Worm (Caenorhabditis elegans) whole organism, L4/young adult: ENCODE data around the gene basl-1.

Experiments used
- W03F9.2 ChIP-seq: fragments of 150-350 bp; optimal IDR thresholded peaks from 2 replicates; lab custom pipeline; 2014; ENCODE audit warnings: missing biosample characterization, missing genetic modification characterization
- dao-5 ChIP-seq: sonication (generic microtip); optimal IDR thresholded peaks from 2 replicates; lab custom pipeline; 2016; ENCODE audit warnings: missing genotype, missing genetic modification characterization, moderate library complexity, missing compliant biosample characterization
- him-1 ChIP-seq: sonication (generic microtip); optimal IDR thresholded peaks from 2 replicates; lab custom pipeline; 2016; ENCODE audit warnings: missing genotype, missing genetic modification reagents, missing genetic modification characterization, missing compliant biosample characterization

The basl-1 gene

ce11 chrIII:5614648-5615047 lies at the start of gene basl-1:
basl-1 (plus strand) TSS chrIII:5614948.
- TF ChIP-seq W03F9.2 (tag; lab: Kevin White, UChicago) (no peak), him-1 (tag; lab: Kevin White, UChicago) (no peak), dao-5 (tag; lab: Kevin White, UChicago) (no peak)

- no peak for TF ChIP-seq dao-5 (tag; lab: Kevin White, UChicago)
- no peak for TF ChIP-seq W03F9.2 (tag; lab: Kevin White, UChicago)
- no peak for TF ChIP-seq him-1 (tag; lab: Kevin White, UChicago)
Measured at ce11 chrIII:5565699-5566098, 49.0 kb upstream of the basl-1 start.

- no peak for TF ChIP-seq dao-5 (tag; lab: Kevin White, UChicago)
- no peak for TF ChIP-seq him-1 (tag; lab: Kevin White, UChicago)
- no peak for TF ChIP-seq W03F9.2 (tag; lab: Kevin White, UChicago)
Measured at ce11 chrIII:5566496-5566895, 48.3 kb upstream of the basl-1 start.

ce11 chrIII:5568265-5568664 lies 46.5 kb upstream of the basl-1 start:
- TF ChIP-seq W03F9.2 (tag; lab: Kevin White, UChicago): no peak

- TF ChIP-seq W03F9.2 (tag; lab: Kevin White, UChicago) (no peak), dao-5 (tag; lab: Kevin White, UChicago) (no peak), him-1 (tag; lab: Kevin White, UChicago) (no peak)
Measured at ce11 chrIII:5568679-5569078, 46.1 kb upstream of the basl-1 start, which contains the start of gene nspb-12. nspb-12 (minus strand) TSS chrIII:5568779.

- no peak for TF ChIP-seq dao-5 (tag; lab: Kevin White, UChicago)
- TF ChIP-seq W03F9.2 (tag; lab: Kevin White, UChicago): no peak
- no peak for TF ChIP-seq him-1 (tag; lab: Kevin White, UChicago)
Measured at ce11 chrIII:5570814-5571443, 43.8 kb upstream of the basl-1 start.

- TF ChIP-seq W03F9.2 (tag; lab: Kevin White, UChicago) (no peak), dao-5 (tag; lab: Kevin White, UChicago) (no peak), him-1 (tag; lab: Kevin White, UChicago) (no peak)
Measured at ce11 chrIII:5572806-5573205, 41.9 kb upstream of the basl-1 start.

ce11 chrIII:5573694-5574093 lies 41.1 kb upstream of the basl-1 start, which contains the start of gene molo-1:
molo-1 (plus strand) TSS chrIII:5573994.
- TF ChIP-seq dao-5 (tag; lab: Kevin White, UChicago) (no peak), W03F9.2 (tag; lab: Kevin White, UChicago) (no peak), him-1 (tag; lab: Kevin White, UChicago) (no peak)

ce11 chrIII:5581049-5581448 lies 33.7 kb upstream of the basl-1 start, which contains the start of gene F56D2.5:
F56D2.5 (minus strand) TSS chrIII:5581419.
- no peak for TF ChIP-seq dao-5 (tag; lab: Kevin White, UChicago)
- TF ChIP-seq W03F9.2 (tag; lab: Kevin White, UChicago): no peak
- TF ChIP-seq him-1 (tag; lab: Kevin White, UChicago): no peak

- TF ChIP-seq him-1 (tag; lab: Kevin White, UChicago) (no peak), W03F9.2 (tag; lab: Kevin White, UChicago) (no peak), dao-5 (tag; lab: Kevin White, UChicago) (no peak)
Measured at ce11 chrIII:5582766-5583165, 32.0 kb upstream of the basl-1 start, which contains the start of the genes F56D2.8 and uev-2. F56D2.8 (minus strand) TSS chrIII:5582866. uev-2 (plus strand) TSS chrIII:5583125.

- no peak for TF ChIP-seq dao-5 (tag; lab: Kevin White, UChicago)
- no peak for TF ChIP-seq him-1 (tag; lab: Kevin White, UChicago)
- TF ChIP-seq W03F9.2 (tag; lab: Kevin White, UChicago): no peak
Measured at ce11 chrIII:5584647-5585046, 30.1 kb upstream of the basl-1 start, which contains the start of gene F56D2.3. F56D2.3 (plus strand) TSS chrIII:5584947.

- TF ChIP-seq him-1 (tag; lab: Kevin White, UChicago) (no peak), W03F9.2 (tag; lab: Kevin White, UChicago) (no peak), dao-5 (tag; lab: Kevin White, UChicago) (no peak)
Measured at ce11 chrIII:5585711-5586110, 29.0 kb upstream of the basl-1 start.

- TF ChIP-seq dao-5 (tag; lab: Kevin White, UChicago) (no peak), him-1 (tag; lab: Kevin White, UChicago) (no peak), W03F9.2 (tag; lab: Kevin White, UChicago) (no peak)
Measured at ce11 chrIII:5586925-5587324, 27.8 kb upstream of the basl-1 start, which contains the start of gene F56D2.2. F56D2.2 (plus strand) TSS chrIII:5587263.

- no peak for TF ChIP-seq him-1 (tag; lab: Kevin White, UChicago)
- no peak for TF ChIP-seq W03F9.2 (tag; lab: Kevin White, UChicago)
- TF ChIP-seq dao-5 (tag; lab: Kevin White, UChicago): no peak
Measured at ce11 chrIII:5588746-5589145, 26.0 kb upstream of the basl-1 start.
